Worm (Caenorhabditis elegans): ENCODE results near the gene F36A4.5.

F36A4.5 gene

DNA sequence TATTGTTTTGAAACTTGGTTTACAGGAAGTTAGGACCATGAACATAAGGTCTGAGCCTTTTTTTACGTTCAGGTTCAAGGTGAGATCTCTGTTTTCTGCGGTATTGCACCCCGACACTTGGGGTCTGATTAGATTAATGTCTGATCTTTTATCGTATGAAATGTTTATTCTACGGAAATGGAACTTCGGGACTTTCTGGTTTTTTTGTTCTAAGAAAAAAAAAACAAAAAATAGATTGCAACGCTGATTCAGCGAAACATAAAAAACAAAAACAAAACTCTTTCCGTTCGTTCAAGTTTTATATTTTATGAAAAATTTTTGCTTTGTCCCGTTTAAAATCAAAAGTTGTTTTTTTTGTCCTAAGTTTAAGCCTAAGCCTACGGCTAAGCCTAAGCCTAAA is at the start of gene F36A4.5:
TSS of gene F36A4.5 (plus strand) at position 301 of the 400 bp plus-strand sequence.
- no peak for TF ChIP-seq egl-27 (tag; optimal IDR thresholded peaks at IDR 0.05)
- no peak for TF ChIP-seq T26A8.4 (GFP tag; IDR thresholded peaks at IDR 0.05)
- TF ChIP-seq daf-19 (GFP tag; conservative IDR thresholded peaks at IDR 0.05): no peak
- no peak for TF ChIP-seq dve-1 (tag; optimal IDR thresholded peaks at IDR 0.05; ENCODE audit: insufficient read depth)
- TF ChIP-seq gei-8 (GFP tag; optimal IDR thresholded peaks at IDR 0.05): no peak
- TF ChIP-seq ceh-44 (GFP tag; IDR thresholded peaks at IDR 0.05): no peak
- no peak for TF ChIP-seq tra-1 (GFP tag; IDR thresholded peaks at IDR 0.05)
- no peak for TF ChIP-seq fos-1 (tag; optimal IDR thresholded peaks at IDR 0.05)

DNA sequence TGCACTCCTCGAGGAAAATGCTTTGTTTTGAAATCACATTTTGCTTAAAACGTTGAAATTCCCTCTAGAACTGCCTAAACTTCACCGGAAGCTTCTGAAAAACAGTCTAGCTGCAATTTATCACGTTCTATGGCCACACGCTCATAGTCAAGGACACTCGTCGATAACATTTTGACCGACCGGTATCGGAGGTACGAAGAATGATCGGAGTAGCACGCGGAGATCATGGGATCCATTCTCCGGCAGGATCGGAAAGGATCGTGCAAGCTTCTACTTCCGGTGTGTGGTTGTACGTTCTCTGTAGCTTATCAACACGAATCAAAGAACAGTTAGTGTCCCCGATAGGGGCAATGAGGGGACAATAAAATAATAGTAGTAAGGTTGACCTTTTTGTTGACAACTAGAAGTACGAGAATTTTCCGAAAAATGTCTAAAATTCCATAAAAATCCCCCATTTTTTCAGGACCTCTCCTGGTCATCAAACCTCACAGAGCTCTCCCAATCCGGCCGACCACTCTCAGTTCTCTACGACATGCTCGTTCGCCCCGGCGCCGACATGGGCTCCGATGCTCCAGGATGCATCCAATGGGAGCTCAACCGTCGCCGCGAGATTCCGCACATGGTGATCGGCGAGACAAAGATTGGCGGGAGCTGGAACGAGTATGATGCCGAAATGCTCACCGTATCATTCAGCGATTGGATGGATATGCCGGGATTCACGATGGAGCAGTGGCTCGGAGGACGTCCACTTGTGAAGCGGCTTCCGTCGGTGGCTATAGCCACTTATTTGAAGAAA is 49.0 kb upstream of the F36A4.5 start:
- TF ChIP-seq mxl-3 (GFP tag; optimal IDR thresholded peaks at IDR 0.05): peak; percentile 22
- no peak for TF ChIP-seq lin-1 (GFP tag; IDR thresholded peaks at IDR 0.05)
- TF ChIP-seq ceh-82 (tag; optimal IDR thresholded peaks at IDR 0.05): no peak
- peak in 1 of 2 experiments; percentile 66 for TF ChIP-seq mdl-1 (tag; optimal IDR thresholded peaks at IDR 0.05)
- peak; percentile 47 for TF ChIP-seq nhr-48 (tag; optimal IDR thresholded peaks at IDR 0.05)
- TF ChIP-seq dve-1 (tag; optimal IDR thresholded peaks at IDR 0.05; ENCODE audit: insufficient read depth): peak; percentile 47
- TF ChIP-seq set-16 (GFP tag; IDR thresholded peaks at IDR 0.05): peak; percentile 84
- TF ChIP-seq unc-62 (GFP tag; optimal IDR thresholded peaks at IDR 0.05 in 1 of 2): peak in 1 of 2 experiments; percentile 74
- no peak for TF ChIP-seq unc-62 (tag; optimal IDR thresholded peaks at IDR 0.05)
- peak; percentile 86 for TF ChIP-seq nhr-28 (tag; optimal IDR thresholded peaks at IDR 0.05)
- peak; percentile 28 for TF ChIP-seq mes-2 (tag; optimal IDR thresholded peaks at IDR 0.05; ENCODE audit: poor library complexity, severe bottlenecking)
- peak; percentile 85 for TF ChIP-seq hlh-30 (tag; optimal IDR thresholded peaks at IDR 0.05; ENCODE audit: insufficient read depth)
- TF ChIP-seq madf-5 (GFP tag; IDR thresholded peaks at IDR 0.05): no peak
- peak; percentile 37 for TF ChIP-seq nhr-25 (tag; optimal IDR thresholded peaks at IDR 0.05; ENCODE audit: borderline replicate concordance, insufficient read depth)
- TF ChIP-seq daf-16 (GFP tag; optimal IDR thresholded peaks at IDR 0.05): no peak
- peak; percentile 38 for TF ChIP-seq daf-16 (tag; optimal IDR thresholded peaks at IDR 0.05)
- TF ChIP-seq aha-1 (tag): peak; percentile 98
- no peak for TF ChIP-seq ceh-32 (tag; optimal IDR thresholded peaks at IDR 0.05; ENCODE audit: poor library complexity)
- TF ChIP-seq mep-1 (tag; optimal IDR thresholded peaks at IDR 0.05): peak; percentile 29
- 0 out of 2 replicates have a peak, but pooled peaks have one; percentile 4 for TF ChIP-seq F44E2.7 (GFP tag; IDR thresholded peaks at IDR 0.05)
- TF ChIP-seq hlh-11 (tag; optimal IDR thresholded peaks at IDR 0.05): peak; percentile 62
- no peak for TF ChIP-seq tag-97 (GFP tag; IDR thresholded peaks at IDR 0.05)
- TF ChIP-seq dmd-6 (GFP tag; IDR thresholded peaks at IDR 0.05): peak; percentile 20
- peak; percentile 55 to 71 for TF ChIP-seq hif-1 (tag; optimal IDR thresholded peaks at IDR 0.05)

DNA sequence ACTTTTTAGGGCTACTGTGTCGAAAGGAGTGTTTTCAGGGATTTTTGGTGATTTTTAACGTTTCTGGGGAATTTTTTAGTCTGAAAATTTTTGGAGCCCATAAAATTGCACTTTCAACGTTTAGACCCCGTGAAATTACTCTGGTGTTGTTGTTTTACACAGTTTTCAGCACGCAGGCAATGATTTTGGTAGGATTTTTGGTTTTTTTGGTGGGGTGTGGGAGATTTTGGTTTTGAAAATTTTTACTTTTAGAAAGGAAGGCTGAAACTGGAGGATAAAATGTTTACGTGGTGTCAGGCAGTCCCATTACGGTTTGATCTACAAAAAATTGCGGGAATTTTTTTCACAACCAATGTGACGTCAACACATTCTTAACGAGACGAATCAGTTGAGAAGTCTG is 47.0 kb upstream of the F36A4.5 start:
- TF ChIP-seq nhr-28 (tag; optimal IDR thresholded peaks at IDR 0.05) (no peak), ztf-11 (tag; optimal IDR thresholded peaks at IDR 0.05) (no peak), T26A8.4 (GFP tag; IDR thresholded peaks at IDR 0.05) (peak; percentile 66; the same call in 1 of the 2 replicates)

DNA sequence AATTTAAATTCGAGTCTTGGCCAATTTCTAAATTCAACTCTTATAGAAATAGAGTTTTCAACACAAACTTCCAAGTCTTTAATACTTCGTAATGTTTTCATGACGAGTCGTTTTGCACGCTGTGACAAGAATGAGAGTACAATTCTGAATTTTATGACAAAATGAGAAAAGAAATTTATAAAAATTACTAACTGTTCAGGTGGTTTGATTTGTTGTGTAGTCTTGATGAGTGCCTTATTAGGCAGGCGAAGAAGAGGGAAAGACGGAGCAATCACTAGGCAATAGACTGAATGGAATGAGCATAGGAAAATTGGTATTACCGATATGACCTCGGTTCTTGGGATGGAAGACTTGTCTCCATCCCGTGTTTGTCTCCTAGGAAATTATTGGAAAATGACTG is 45.3 kb upstream of the F36A4.5 start, which contains the start of gene F30B5.11:
TSS of gene F30B5.11 (minus strand) at position 101 of the 400 bp plus-strand sequence.
- TF ChIP-seq D1046.2 (GFP tag; IDR thresholded peaks at IDR 0.05): no peak
- TF ChIP-seq saeg-2 (GFP tag; IDR thresholded peaks at IDR 0.05): no peak
- no peak for TF ChIP-seq snpc-1.2 (GFP tag; IDR thresholded peaks at IDR 0.05)
- TF ChIP-seq dpl-1 (GFP tag; optimal IDR thresholded peaks at IDR 0.05): no peak
- no peak for TF ChIP-seq ceh-62 (tag; optimal IDR thresholded peaks at IDR 0.05)
- TF ChIP-seq egl-27 (tag; optimal IDR thresholded peaks at IDR 0.05): no peak
- TF ChIP-seq ceh-20 (GFP tag; IDR thresholded peaks at IDR 0.05): no peak
- TF ChIP-seq F37D6.2 (tag; optimal IDR thresholded peaks at IDR 0.05): no peak
- TF ChIP-seq spr-1 (tag; optimal IDR thresholded peaks at IDR 0.05): no peak
- no peak for TF ChIP-seq spr-3 (GFP tag; optimal IDR thresholded peaks at IDR 0.05)
- TF ChIP-seq nhr-48 (tag; optimal IDR thresholded peaks at IDR 0.05): no peak
- no peak for TF ChIP-seq nhr-102 (tag; optimal IDR thresholded peaks at IDR 0.05)
